Worm (Caenorhabditis elegans) whole organism, L4 larva: ENCODE measurements around the gene lem-4.

Source experiments
- D1046.2 ChIP-seq: fragments of 200-800 bp; sonication (Bioruptor generic); IDR thresholded peaks from 2 replicates; pipeline ENCODE4 v1.3.6; 2022; ENCODE audit warnings: missing genetic modification characterization, missing compliant biosample characterization
- F10B5.3 ChIP-seq: sonication (generic microtip); optimal IDR thresholded peaks from 2 replicates; lab custom pipeline; 2016; ENCODE audit warnings: mild to moderate bottlenecking, missing genetic modification characterization, missing compliant biosample characterization
- F37D6.2 ChIP-seq: sonication (generic microtip); optimal IDR thresholded peaks from 2 replicates; lab custom pipeline; 2016; ENCODE audit warnings: mild to moderate bottlenecking, missing genetic modification characterization, missing compliant biosample characterization
- T20F7.1 ChIP-seq: fragments of 200-800 bp; sonication (Bioruptor generic); optimal IDR thresholded peaks from 2 replicates; lab custom pipeline; 2018; ENCODE audit warnings: mild to moderate bottlenecking, missing genetic modification characterization, missing compliant biosample characterization
- Y48G9A.11 ChIP-seq: fragments of 200-800 bp; sonication (Bioruptor generic); IDR thresholded peaks from 2 replicates; pipeline ENCODE4 v1.3.6; 2022; ENCODE audit warnings: missing genetic modification reagents, missing genetic modification characterization, missing compliant biosample characterization
- ZK337.2 ChIP-seq: fragments of 200-800 bp; sonication (Bioruptor generic); IDR thresholded peaks from 2 replicates; pipeline ENCODE4 v1.3.6; 2022; ENCODE audit warnings: missing genetic modification reagents, missing genetic modification characterization, missing compliant biosample characterization
- aha-1 ChIP-seq: fragments of 150-350 bp; peaks from one replicate; lab custom pipeline; 2014; ENCODE audit warnings: missing biosample characterization, missing genetic modification characterization
- arid-1 ChIP-seq: fragments of 200-800 bp; sonication (Bioruptor generic); conservative IDR thresholded peaks from 2 replicates; pipeline ENCODE4 v1.3.6; 2022; ENCODE audit warnings: missing genetic modification reagents, missing genetic modification characterization, missing compliant biosample characterization
- attf-4 ChIP-seq: sonication (generic microtip); optimal IDR thresholded peaks from 3 replicates; lab custom pipeline; 2017; ENCODE audit warnings: missing biosample characterization, missing genetic modification characterization
- ceh-20 ChIP-seq: fragments of 200-800 bp; sonication (Bioruptor generic); IDR thresholded peaks from 2 replicates; pipeline ENCODE4 v1.3.6; 2022; ENCODE audit warnings: missing genetic modification reagents, missing genetic modification characterization, missing compliant biosample characterization
- ceh-44 ChIP-seq: fragments of 200-800 bp; sonication (Bioruptor generic); IDR thresholded peaks from 2 replicates; pipeline ENCODE4 v1.3.6; 2022; ENCODE audit warnings: missing genetic modification reagents, missing genetic modification characterization, missing compliant biosample characterization
- ceh-82 ChIP-seq: sonication (generic microtip); optimal IDR thresholded peaks from 2 replicates; lab custom pipeline; 2017; ENCODE audit warnings: missing biosample characterization, missing genetic modification characterization
- ces-1 ChIP-seq: fragments of 150-350 bp; sonication (generic microtip); optimal IDR thresholded peaks from 4 replicates; lab custom pipeline; 2014; ENCODE audit warnings: missing biosample characterization, missing genetic modification reagents, missing genetic modification characterization
- daf-16 ChIP-seq, 3 experiments: sonication (generic microtip); optimal IDR thresholded peaks; 2 replicates each; lab custom pipeline; 2016 to 2017; ENCODE audit warnings: missing genetic modification characterization in 3 of 3, missing genetic modification reagents in 3 of 3, mild to moderate bottlenecking in 2 of 3, missing compliant biosample characterization in 2 of 3, missing biosample characterization in 1 of 3, moderate library complexity in 1 of 3
- daf-19 ChIP-seq: fragments of 200-800 bp; sonication (Bioruptor generic); conservative IDR thresholded peaks from 2 replicates; pipeline ENCODE4 v1.3.6; 2022; ENCODE audit warnings: missing genetic modification characterization, missing compliant biosample characterization
- dpl-1 ChIP-seq: fragments of 150-350 bp; optimal IDR thresholded peaks from 2 replicates; lab custom pipeline; 2014; ENCODE audit warnings: missing biosample characterization, missing genetic modification reagents, missing genetic modification characterization
- duxl-1 ChIP-seq: sonication (generic microtip); optimal IDR thresholded peaks from 2 replicates; lab custom pipeline; 2016; ENCODE audit warnings: mild to moderate bottlenecking, missing genetic modification characterization, moderate library complexity, missing compliant biosample characterization; ENCODE audit not compliant: poor library complexity
- dve-1 ChIP-seq: sonication (generic microtip); optimal IDR thresholded peaks from 2 replicates; lab custom pipeline; 2017; ENCODE audit warnings: antibody characterized with exemption, mild to moderate bottlenecking, missing genetic modification characterization, missing compliant biosample characterization; ENCODE audit not compliant: insufficient read depth
- fos-1 ChIP-seq: fragments of 150-350 bp; optimal IDR thresholded peaks from 2 replicates; lab custom pipeline; 2014; ENCODE audit warnings: missing biosample characterization, missing genetic modification characterization
- hif-1 ChIP-seq, 2 experiments: sonication (generic microtip); optimal IDR thresholded peaks; 2 replicates each; lab custom pipeline; 2016 to 2017; ENCODE audit warnings: missing compliant biosample characterization in 2 of 2, missing genetic modification characterization in 2 of 2, missing genetic modification reagents in 2 of 2, missing genotype in 2 of 2, mild to moderate bottlenecking in 1 of 2
- hlh-30 ChIP-seq: sonication (generic microtip); optimal IDR thresholded peaks from 2 replicates; lab custom pipeline; 2017; ENCODE audit warnings: antibody characterized with exemption, mild to moderate bottlenecking, missing genetic modification characterization, missing compliant biosample characterization; ENCODE audit not compliant: insufficient read depth
- hmg-1.1 ChIP-seq: fragments of 200-800 bp; sonication (Bioruptor generic); IDR thresholded peaks from 2 replicates; pipeline ENCODE4 v1.3.6; 2022; ENCODE audit warnings: missing genetic modification reagents, missing genetic modification characterization, missing compliant biosample characterization
- jun-1 ChIP-seq: fragments of 150-350 bp; optimal IDR thresholded peaks from 2 replicates; lab custom pipeline; 2014; ENCODE audit warnings: missing biosample characterization, missing genetic modification reagents, missing genetic modification characterization
- lin-1 ChIP-seq: fragments of 200-800 bp; sonication (Bioruptor generic); IDR thresholded peaks from 2 replicates; pipeline ENCODE4 v1.3.6; 2022; ENCODE audit warnings: missing genetic modification reagents, missing genetic modification characterization, missing compliant biosample characterization
- lin-13 ChIP-seq: fragments of 150-350 bp; optimal IDR thresholded peaks from 2 replicates; lab custom pipeline; 2014; ENCODE audit warnings: missing biosample characterization, missing genetic modification reagents, missing genetic modification characterization
- lin-15B ChIP-seq: fragments of 150-350 bp; sonication (generic microtip); optimal IDR thresholded peaks from 3 replicates; lab custom pipeline; 2014; ENCODE audit warnings: missing biosample characterization, missing genetic modification characterization
- lin-38 ChIP-seq: fragments of 200-800 bp; sonication (Bioruptor generic); IDR thresholded peaks from 2 replicates; pipeline ENCODE4 v1.3.6; 2022; ENCODE audit warnings: missing genetic modification reagents, missing genetic modification characterization, missing compliant biosample characterization
- lsy-2 ChIP-seq, 2 experiments: fragments of 150-350 bp in 1 of 2; sonication (generic microtip) in 1 of 2; optimal IDR thresholded peaks; 2 replicates each; lab custom pipeline; 2014 to 2017; ENCODE audit warnings: missing biosample characterization in 2 of 2, missing genetic modification characterization in 2 of 2
- madf-5 ChIP-seq, 2 experiments: fragments of 200-800 bp; sonication (Bioruptor generic); IDR thresholded peaks; 2 replicates each; pipeline ENCODE4 v1.3.6; 2022; ENCODE audit warnings: missing compliant biosample characterization in 2 of 2, missing genetic modification characterization in 2 of 2
- mep-1 ChIP-seq: fragments of 150-350 bp; sonication (generic microtip); optimal IDR thresholded peaks from 3 replicates; lab custom pipeline; 2014; ENCODE audit warnings: missing biosample characterization, missing genetic modification characterization
- mes-2 ChIP-seq: sonication (generic microtip); optimal IDR thresholded peaks from 2 replicates; lab custom pipeline; 2016; ENCODE audit warnings: missing genotype, mild to moderate bottlenecking, missing genetic modification characterization, missing compliant biosample characterization; ENCODE audit not compliant: poor library complexity, severe bottlenecking
- mxl-3 ChIP-seq: fragments of 200-800 bp; sonication (Bioruptor generic); optimal IDR thresholded peaks from 2 replicates; lab custom pipeline; 2018; ENCODE audit warnings: mild to moderate bottlenecking, missing genetic modification characterization, missing compliant biosample characterization
- nhr-10 ChIP-seq: fragments of 150-350 bp; optimal IDR thresholded peaks from 2 replicates; lab custom pipeline; 2014; ENCODE audit warnings: missing biosample characterization, missing genetic modification characterization
- nhr-102 ChIP-seq: sonication (generic microtip); optimal IDR thresholded peaks from 2 replicates; lab custom pipeline; 2016; ENCODE audit warnings: mild to moderate bottlenecking, missing genetic modification characterization, moderate library complexity, missing compliant biosample characterization
- nhr-41 ChIP-seq: fragments of 200-800 bp; sonication (Bioruptor generic); IDR thresholded peaks from 2 replicates; pipeline ENCODE4 v1.3.6; 2022; ENCODE audit warnings: missing genetic modification reagents, missing genetic modification characterization, missing compliant biosample characterization
- nhr-76 ChIP-seq: fragments of 150-350 bp; optimal IDR thresholded peaks from 2 replicates; lab custom pipeline; 2014; ENCODE audit warnings: missing biosample characterization, missing genetic modification characterization
- pqm-1 ChIP-seq: sonication (generic microtip); optimal IDR thresholded peaks from 2 replicates; lab custom pipeline; 2017; ENCODE audit warnings: missing biosample characterization, missing genetic modification characterization
- rbr-2 ChIP-seq: sonication (generic microtip); optimal IDR thresholded peaks from 2 replicates; lab custom pipeline; 2016; ENCODE audit warnings: missing genotype, missing genetic modification characterization, missing compliant biosample characterization
- skn-1 ChIP-seq: fragments of 150-350 bp; optimal IDR thresholded peaks from 2 replicates; lab custom pipeline; 2014; ENCODE audit warnings: missing biosample characterization, missing genetic modification characterization
- snpc-4 ChIP-seq: fragments of 150-350 bp; optimal IDR thresholded peaks from 2 replicates; lab custom pipeline; 2014; ENCODE audit warnings: missing biosample characterization, missing genetic modification characterization
- tra-1 ChIP-seq: fragments of 200-800 bp; sonication (Bioruptor generic); IDR thresholded peaks from 2 replicates; pipeline ENCODE4 v1.3.6; 2022; ENCODE audit warnings: missing genetic modification reagents, missing genetic modification characterization, missing compliant biosample characterization
- unc-62 ChIP-seq, 3 experiments: fragments of 150-350 bp in 1 of 3; sonication (generic microtip); optimal IDR thresholded peaks in 2 of 3; peaks in 1 of 3; 1 replicate in 1 of 3; 2 replicates in 2 of 3; lab custom pipeline; 2014 to 2017; ENCODE audit warnings: missing biosample characterization in 3 of 3, missing genetic modification characterization in 3 of 3, missing genetic modification reagents in 3 of 3, missing genotype in 1 of 3
- zfp-3 ChIP-seq: fragments of 200-800 bp; sonication (Bioruptor generic); conservative IDR thresholded peaks from 2 replicates; pipeline ENCODE4 v1.3.6; 2022; ENCODE audit warnings: missing genetic modification reagents, missing genetic modification characterization, missing compliant biosample characterization
- zip-11 ChIP-seq: fragments of 200-800 bp; sonication (Bioruptor generic); IDR thresholded peaks from 2 replicates; pipeline ENCODE4 v1.3.6; 2022; ENCODE audit warnings: missing genetic modification characterization, missing compliant biosample characterization
- ztf-7 ChIP-seq: fragments of 150-350 bp; optimal IDR thresholded peaks from 2 replicates; lab custom pipeline; 2014; ENCODE audit warnings: missing biosample characterization, missing genetic modification characterization

Gene lem-4

DNA sequence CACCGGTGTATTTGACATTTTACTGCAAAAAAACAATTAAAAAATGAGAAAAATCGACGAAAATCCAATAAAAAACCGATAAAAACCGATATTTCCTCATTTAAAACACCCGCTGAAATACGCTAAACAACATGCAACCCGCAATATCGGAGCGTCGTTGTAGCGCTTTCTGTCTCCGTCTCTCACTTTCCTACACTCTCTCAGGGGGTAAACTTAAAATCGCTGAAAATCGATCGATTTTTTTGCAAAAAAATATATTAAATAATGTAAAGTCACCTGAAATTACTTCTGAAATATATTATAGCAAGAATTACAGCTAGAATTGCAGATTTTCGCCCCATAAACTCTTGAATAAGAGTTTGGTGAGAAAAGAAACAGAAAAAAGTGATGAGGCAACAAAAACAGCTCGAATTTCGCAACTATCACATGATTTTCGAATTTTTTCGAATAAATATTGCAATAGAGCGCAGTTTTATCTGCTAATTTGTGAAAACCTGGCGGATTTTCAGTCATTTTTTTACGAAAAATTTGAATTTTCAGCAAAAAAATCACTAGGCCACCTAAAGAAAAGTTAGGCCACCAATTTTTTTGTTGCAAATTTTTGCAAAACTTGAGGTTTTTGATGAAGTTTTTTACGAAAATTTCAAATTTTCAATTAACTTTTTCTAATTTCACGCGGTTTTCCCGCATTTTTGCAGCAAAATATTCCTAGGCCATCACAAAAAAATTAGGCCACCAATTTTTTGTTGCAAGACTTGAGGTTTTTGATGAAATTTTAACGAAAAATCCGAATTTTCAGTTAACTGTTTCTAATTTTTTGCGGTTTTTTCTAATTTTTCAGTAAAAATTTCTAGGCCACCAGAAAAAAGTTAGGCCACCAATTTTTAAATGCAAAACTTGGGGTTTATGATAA is at the start of gene lem-4, which contains the start of gene Y55F3BR.11:
TSS of gene lem-4 (minus strand) at position 424 of the 913 bp plus-strand sequence.
TSS of gene Y55F3BR.11 (plus strand) at position 863 of the 913 bp plus-strand sequence.
- TF ChIP-seq ztf-7 (tag; lab: Kevin White, UChicago) (no peak), arid-1 (GFP tag; lab: Robert Waterston, UW) (no peak), mep-1 (tag; lab: Kevin White, UChicago) (peak; percentile 35), F10B5.3 (tag; lab: Kevin White, UChicago) (no peak), duxl-1 (tag; lab: Kevin White, UChicago) (no peak), ces-1 (GFP tag; lab: Kevin White, UChicago) (no peak), hif-1 (tag; optimal IDR thresholded peaks at IDR 0.05; lab: Kevin White, UChicago) (peak in 1 of 2 experiments; percentile 37), dpl-1 (GFP tag; lab: Kevin White, UChicago) (peak; percentile 91), T20F7.1 (GFP tag; lab: Kevin White, UChicago) (peak; percentile 99), lin-13 (no peak), hlh-30 (tag; lab: Kevin White, UChicago) (peak; percentile 53), aha-1 (tag; lab: Kevin White, UChicago) (no peak), dve-1 (peak; percentile 24), mes-2 (peak; percentile 78), rbr-2 (tag; lab: Kevin White, UChicago) (peak; percentile 8), lin-38 (GFP tag; lab: Robert Waterston, UW) (peak; percentile 69), daf-19 (GFP tag; lab: Robert Waterston, UW) (no peak), lsy-2 (tag; optimal IDR thresholded peaks at IDR 0.05; lab: Kevin White, UChicago) (peak in 1 of 2 experiments; percentile 71), D1046.2 (GFP tag; lab: Robert Waterston, UW) (no peak), nhr-41 (GFP tag; lab: Robert Waterston, UW) (no peak), hmg-1.1 (GFP tag; lab: Robert Waterston, UW) (peak; percentile 58; the same call in 1 of the 2 replicates), nhr-102 (no peak), pqm-1 (tag; lab: Kevin White, UChicago) (peak; percentile 30), zip-11 (GFP tag; lab: Robert Waterston, UW) (no peak), daf-16 (GFP tag; optimal IDR thresholded peaks at IDR 0.05; lab: Kevin White, UChicago) (no peak), daf-16 (tag; optimal IDR thresholded peaks at IDR 0.05; lab: Kevin White, UChicago) (peak; percentile 44), Y48G9A.11 (peak; percentile 96), unc-62 (GFP tag; optimal IDR thresholded peaks at IDR 0.05 in 1 of 2; lab: Kevin White, UChicago) (no peak), unc-62 (tag; optimal IDR thresholded peaks at IDR 0.05; lab: Kevin White, UChicago) (no peak)

ce11 chrIV:884707-885394 is 30.3 kb upstream of the lem-4 start, which contains the start of gene mak-2:
TSS of gene mak-2 (plus strand) at chrIV:885344.
- TF ChIP-seq ceh-82 (tag; lab: Kevin White, UChicago) (no peak), ZK337.2 (no peak), attf-4 (tag; lab: Kevin White, UChicago) (no peak), ceh-44 (no peak), aha-1 (tag; lab: Kevin White, UChicago) (no peak), snpc-4 (tag; lab: Kevin White, UChicago) (no peak), madf-5 (GFP tag; IDR thresholded peaks at IDR 0.05; lab: Robert Waterston, UW) (no peak), nhr-10 (tag; lab: Kevin White, UChicago) (no peak), fos-1 (tag; lab: Kevin White, UChicago) (no peak), mep-1 (tag; lab: Kevin White, UChicago) (peak; percentile 86), lin-1 (GFP tag; lab: Robert Waterston, UW) (no peak), F37D6.2 (tag; lab: Kevin White, UChicago) (no peak), lin-15B (tag; lab: Kevin White, UChicago) (peak; percentile 52), zfp-3 (GFP tag; lab: Robert Waterston, UW) (no peak), jun-1 (tag; lab: Kevin White, UChicago) (no peak), mxl-3 (peak; percentile 46), nhr-76 (no peak), lsy-2 (tag; optimal IDR thresholded peaks at IDR 0.05; lab: Kevin White, UChicago) (peak; percentile 25 to 84), ceh-20 (GFP tag; lab: Robert Waterston, UW) (0 out of 2 replicates have a peak, but pooled peaks have one; percentile 34), tra-1 (GFP tag; lab: Robert Waterston, UW) (no peak), D1046.2 (GFP tag; lab: Robert Waterston, UW) (no peak), skn-1 (tag; lab: Kevin White, UChicago) (no peak), daf-16 (GFP tag; optimal IDR thresholded peaks at IDR 0.05; lab: Kevin White, UChicago) (no peak), daf-16 (tag; optimal IDR thresholded peaks at IDR 0.05; lab: Kevin White, UChicago) (peak; percentile 57)
